Worm (Caenorhabditis elegans) whole organism, midembryonic: ENCODE data around the gene F31B9.3.

Experiments
- T22C8.4 ChIP-seq: fragments of 200-800 bp; sonication (Bioruptor generic); IDR thresholded peaks from 2 replicates; pipeline ENCODE4 v1.3.6; 2022; ENCODE audit warnings: missing genetic modification characterization, missing compliant biosample characterization
- cog-1 ChIP-seq: sonication (generic microtip); optimal IDR thresholded peaks from 2 replicates; lab custom pipeline; 2016; ENCODE audit warnings: missing genetic modification characterization, missing compliant biosample characterization
- klf-2 ChIP-seq: fragments of 200-800 bp; sonication (Bioruptor generic); conservative IDR thresholded peaks from 2 replicates; pipeline ENCODE4 v1.3.6; 2022; ENCODE audit warnings: missing genetic modification reagents, missing genetic modification characterization, missing compliant biosample characterization
- med-1 ChIP-seq: sonication (generic microtip); optimal IDR thresholded peaks from 2 replicates; lab custom pipeline; 2017; ENCODE audit warnings: missing genetic modification characterization, mild to moderate bottlenecking, missing compliant biosample characterization, antibody characterized with exemption, missing genetic modification reagents; ENCODE audit not compliant: insufficient read depth
- ref-1 ChIP-seq: fragments of 200-800 bp; sonication (Bioruptor generic); conservative IDR thresholded peaks from 2 replicates; pipeline ENCODE4 v1.3.6; 2022; ENCODE audit warnings: missing genetic modification reagents, missing genetic modification characterization, missing compliant biosample characterization
- ztf-23 ChIP-seq: fragments of 200-800 bp; sonication (Bioruptor generic); IDR thresholded peaks from 2 replicates; pipeline ENCODE4 v1.3.6; 2022; ENCODE audit warnings: missing genetic modification reagents, missing genetic modification characterization, missing compliant biosample characterization

ce11 chrX:15884478-15884877 lies 39.1 kb upstream of the F31B9.3 start:
- TF ChIP-seq ref-1 (GFP tag; lab: Robert Waterston, UW) (no peak), med-1 (no peak), T22C8.4 (GFP tag; lab: Robert Waterston, UW) (no peak), ztf-23 (no peak), klf-2 (GFP tag; lab: Robert Waterston, UW) (no peak), cog-1 (tag; lab: Kevin White, UChicago) (no peak)
